Worm (Caenorhabditis elegans): ENCODE measurements around the gene K12H6.5.

DNA sequence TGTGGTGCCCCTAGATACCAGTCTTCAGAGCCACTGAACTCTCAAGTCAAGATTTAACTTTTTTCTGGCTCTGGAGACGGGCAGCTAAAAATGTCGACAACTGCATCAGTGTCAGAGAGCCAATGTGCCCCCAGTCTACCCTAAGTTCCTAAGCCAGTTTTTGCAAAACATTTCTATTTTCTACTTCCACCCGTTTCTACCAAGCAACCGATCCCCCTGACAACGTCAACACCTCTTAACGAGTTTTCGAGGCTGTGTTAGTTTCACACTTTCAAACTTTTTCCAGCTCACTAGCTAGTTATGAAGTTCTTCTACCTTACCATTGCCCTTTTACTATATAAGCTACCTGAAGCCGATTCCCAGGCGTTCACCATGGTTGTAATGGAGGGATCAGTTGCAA lies 38.3 kb upstream of the K12H6.5 start, which contains the start of gene Y110A2AL.5:
- TF ChIP-seq aly-2 (tag; optimal IDR thresholded peaks at IDR 0.05): no peak
- TF ChIP-seq elt-2 (tag; optimal IDR thresholded peaks at IDR 0.05): no peak
- TF ChIP-seq pqm-1 (tag; optimal IDR thresholded peaks at IDR 0.05): no peak
- TF ChIP-seq nhr-28 (tag; optimal IDR thresholded peaks at IDR 0.05): no peak
- no peak for TF ChIP-seq nhr-237 (tag; optimal IDR thresholded peaks at IDR 0.05)
- no peak for TF ChIP-seq ama-1 (optimal IDR thresholded peaks at IDR 0.05)
- TF ChIP-seq mdl-1 (tag; optimal IDR thresholded peaks at IDR 0.05): no peak
- no peak for TF ChIP-seq mef-2 (tag; optimal IDR thresholded peaks at IDR 0.05)
- TF ChIP-seq ceh-82 (tag; optimal IDR thresholded peaks at IDR 0.05): no peak
- no peak for TF ChIP-seq nhr-11 (tag; optimal IDR thresholded peaks at IDR 0.05)
- no peak for TF ChIP-seq nhr-77 (tag; optimal IDR thresholded peaks at IDR 0.05)
- no peak for TF ChIP-seq zip-4 (GFP tag; optimal IDR thresholded peaks at IDR 0.05)
